Worm (Caenorhabditis elegans): ENCODE results near the gene ceh-49.

ce11 chrV:6095829-6096228 is 24.2 kb downstream of the ceh-49 start, which contains the start of gene Y38A10A.7:
- TF ChIP-seq elt-3 (tag; optimal IDR thresholded peaks at IDR 0.05): no peak
- TF ChIP-seq ZK546.5 (tag; optimal IDR thresholded peaks at IDR 0.05): no peak
- no peak for TF ChIP-seq ama-1 (optimal IDR thresholded peaks at IDR 0.05)
- peak; percentile 61 for TF ChIP-seq C34F6.9 (tag; optimal IDR thresholded peaks at IDR 0.05)
- no peak for TF ChIP-seq zag-1 (tag; optimal IDR thresholded peaks at IDR 0.05)
- no peak for TF ChIP-seq snpc-4 (tag; optimal IDR thresholded peaks at IDR 0.05)
- TF ChIP-seq lin-13 (GFP tag; optimal IDR thresholded peaks at IDR 0.05): no peak
- TF ChIP-seq unc-39 (tag; optimal IDR thresholded peaks at IDR 0.05): no peak
- TF ChIP-seq fos-1 (tag; optimal IDR thresholded peaks at IDR 0.05): no peak
- TF ChIP-seq lsy-2 (tag; optimal IDR thresholded peaks at IDR 0.05): peak in 1 of 2 experiments; percentile 47
- no peak for TF ChIP-seq nhr-77 (tag; optimal IDR thresholded peaks at IDR 0.05)

Measured in whole organism, L2 larva.